Worm (Caenorhabditis elegans) whole organism, L3 larva: ENCODE data around the gene srx-42.

Experiments
- ama-1 ChIP-seq: fragments of 150-350 bp; optimal IDR thresholded peaks from 2 replicates; lab custom pipeline; 2018
- ceh-28 ChIP-seq: fragments of 150-350 bp; optimal IDR thresholded peaks from 2 replicates; lab custom pipeline; 2014; ENCODE audit warnings: missing biosample characterization, missing genetic modification reagents, missing genetic modification characterization
- ceh-82 ChIP-seq: fragments of 150-350 bp; optimal IDR thresholded peaks from 2 replicates; lab custom pipeline; 2014; ENCODE audit warnings: missing biosample characterization, missing genetic modification characterization
- ceh-9 ChIP-seq: sonication (generic microtip); optimal IDR thresholded peaks from 2 replicates; lab custom pipeline; 2018; ENCODE audit warnings: missing biosample characterization, missing genetic modification characterization
- daf-12 ChIP-seq: fragments of 150-350 bp; optimal IDR thresholded peaks from 2 replicates; lab custom pipeline; 2014; ENCODE audit warnings: missing biosample characterization, missing genetic modification reagents, missing genetic modification characterization
- elt-1 ChIP-seq: fragments of 150-350 bp; optimal IDR thresholded peaks from 2 replicates; lab custom pipeline; 2014; ENCODE audit warnings: missing biosample characterization, missing genetic modification characterization
- elt-2 ChIP-seq: sonication (generic microtip); optimal IDR thresholded peaks from 2 replicates; lab custom pipeline; 2016; ENCODE audit warnings: missing genetic modification reagents, mild to moderate bottlenecking, missing genetic modification characterization, missing compliant biosample characterization
- elt-3 ChIP-seq, 3 experiments: fragments of 150-350 bp in 1 of 3; sonication (generic microtip) in 2 of 3; optimal IDR thresholded peaks; 2 replicates in 2 of 3; 4 replicates in 1 of 3; lab custom pipeline; 2014 to 2017; ENCODE audit warnings: missing biosample characterization in 3 of 3, missing genetic modification characterization in 3 of 3
- hmg-11 ChIP-seq: sonication (generic microtip); optimal IDR thresholded peaks from 2 replicates; lab custom pipeline; 2016; ENCODE audit warnings: missing genetic modification characterization, missing compliant biosample characterization
- jun-1 ChIP-seq: fragments of 150-350 bp; optimal IDR thresholded peaks from 2 replicates; lab custom pipeline; 2014; ENCODE audit warnings: missing biosample characterization, missing genetic modification reagents, missing genetic modification characterization
- lin-15B ChIP-seq: fragments of 150-350 bp; optimal IDR thresholded peaks from 2 replicates; lab custom pipeline; 2014; ENCODE audit warnings: missing biosample characterization, missing genetic modification characterization
- mdl-1 ChIP-seq: fragments of 150-350 bp; optimal IDR thresholded peaks from 2 replicates; lab custom pipeline; 2014; ENCODE audit warnings: missing biosample characterization, missing genetic modification characterization
- nfya-1 ChIP-seq: sonication (generic microtip); optimal IDR thresholded peaks from 2 replicates; lab custom pipeline; 2017; ENCODE audit warnings: missing genetic modification characterization, mild to moderate bottlenecking, missing compliant biosample characterization, antibody characterized with exemption, moderate library complexity; ENCODE audit not compliant: insufficient read depth
- nhr-11 ChIP-seq: fragments of 150-350 bp; optimal IDR thresholded peaks from 2 replicates; lab custom pipeline; 2014; ENCODE audit warnings: missing biosample characterization, missing genetic modification characterization
- nhr-23 ChIP-seq: fragments of 150-350 bp; optimal IDR thresholded peaks from 2 replicates; lab custom pipeline; 2014; ENCODE audit warnings: missing biosample characterization, missing genetic modification reagents, missing genetic modification characterization
- nhr-237 ChIP-seq: fragments of 150-350 bp; optimal IDR thresholded peaks from 2 replicates; lab custom pipeline; 2014; ENCODE audit warnings: missing biosample characterization, missing genetic modification characterization
- nhr-25 ChIP-seq: sonication (generic microtip); optimal IDR thresholded peaks from 2 replicates; lab custom pipeline; 2017; ENCODE audit warnings: missing biosample characterization, missing genetic modification characterization
- nhr-28 ChIP-seq: fragments of 150-350 bp; optimal IDR thresholded peaks from 2 replicates; lab custom pipeline; 2014; ENCODE audit warnings: missing biosample characterization, missing genetic modification characterization
- nhr-43 ChIP-seq: sonication (generic microtip); optimal IDR thresholded peaks from 2 replicates; lab custom pipeline; 2016; ENCODE audit warnings: mild to moderate bottlenecking, missing genetic modification characterization, missing compliant biosample characterization; ENCODE audit not compliant: poor library complexity, severe bottlenecking
- nhr-77 ChIP-seq: fragments of 150-350 bp; optimal IDR thresholded peaks from 2 replicates; lab custom pipeline; 2014; ENCODE audit warnings: missing biosample characterization, missing genetic modification characterization
- pha-4 ChIP-seq: fragments of 150-350 bp; optimal IDR thresholded peaks from 2 replicates; lab custom pipeline; 2014; ENCODE audit warnings: missing biosample characterization, missing genetic modification reagents, missing genetic modification characterization
- pqm-1 ChIP-seq: fragments of 150-350 bp; optimal IDR thresholded peaks from 2 replicates; lab custom pipeline; 2017; ENCODE audit warnings: missing biosample characterization, missing genetic modification characterization, inconsistent platforms
- skn-1 ChIP-seq: fragments of 150-350 bp; optimal IDR thresholded peaks from 2 replicates; lab custom pipeline; 2014; ENCODE audit warnings: missing biosample characterization, missing genetic modification characterization
- unc-62 ChIP-seq: fragments of 150-350 bp; sonication (generic microtip); optimal IDR thresholded peaks from 4 replicates; lab custom pipeline; 2014; ENCODE audit warnings: missing biosample characterization, missing genetic modification reagents, missing genetic modification characterization
- zag-1 ChIP-seq: fragments of 150-350 bp; optimal IDR thresholded peaks from 2 replicates; lab custom pipeline; 2014; ENCODE audit warnings: missing biosample characterization, missing genetic modification characterization
- ztf-4 ChIP-seq: fragments of 150-350 bp; optimal IDR thresholded peaks from 2 replicates; lab custom pipeline; 2014; ENCODE audit warnings: missing biosample characterization, missing genetic modification characterization

Gene srx-42

ce11 chrV:13889516-13889915, 31.3 kb upstream of the srx-42 start, which contains the start of gene spp-12:
TSS of gene spp-12 (plus strand) at chrV:13889816.
- TF ChIP-seq ceh-9 (tag; lab: Kevin White, UChicago) (no peak), elt-2 (tag; lab: Kevin White, UChicago) (no peak), skn-1 (tag; lab: Kevin White, UChicago) (no peak), jun-1 (tag; lab: Kevin White, UChicago) (no peak), elt-3 (tag; optimal IDR thresholded peaks at IDR 0.05; lab: Kevin White, UChicago) (no peak), nhr-25 (no peak), unc-62 (GFP tag; lab: Kevin White, UChicago) (no peak), nhr-77 (tag; lab: Kevin White, UChicago) (no peak), zag-1 (no peak), ceh-82 (tag; lab: Kevin White, UChicago) (no peak), mdl-1 (tag; lab: Kevin White, UChicago) (no peak), hmg-11 (tag; lab: Kevin White, UChicago) (no peak), nhr-237 (tag; lab: Kevin White, UChicago) (no peak)

ce11 chrV:13890473-13890872, 30.4 kb upstream of the srx-42 start, which contains the start of gene lbp-8:
TSS of gene lbp-8 (plus strand) at chrV:13890773.
- no peak for TF ChIP-seq pha-4 (tag; lab: Kevin White, UChicago)
- TF ChIP-seq elt-2 (tag; lab: Kevin White, UChicago) = no peak
- TF ChIP-seq nhr-11 (tag; lab: Kevin White, UChicago) = no peak

ce11 chrV:13891489-13891888, 29.3 kb upstream of the srx-42 start:
- TF ChIP-seq pqm-1 (tag; lab: Kevin White, UChicago) (peak; percentile 80), ama-1 (lab: Kevin White, UChicago) (no peak), elt-2 (tag; lab: Kevin White, UChicago) (peak; percentile 47)

- peak; percentile 3 for TF ChIP-seq hmg-11 (tag; lab: Kevin White, UChicago)
- TF ChIP-seq ztf-4 = no peak
- no peak for TF ChIP-seq daf-12
- peak; percentile 92 for TF ChIP-seq elt-2 (tag; lab: Kevin White, UChicago)
- TF ChIP-seq nhr-25 = peak; percentile 48
- TF ChIP-seq nhr-28 (tag; lab: Kevin White, UChicago) = no peak
- TF ChIP-seq nhr-77 (tag; lab: Kevin White, UChicago) = no peak
- peak; percentile 0 to 46 (median 14) for TF ChIP-seq elt-3 (tag; optimal IDR thresholded peaks at IDR 0.05; lab: Kevin White, UChicago)
- peak; percentile 54 for TF ChIP-seq lin-15B (tag; lab: Kevin White, UChicago)
- TF ChIP-seq pqm-1 (tag; lab: Kevin White, UChicago) = peak; percentile 18
- TF ChIP-seq ama-1 (lab: Kevin White, UChicago) = no peak
- TF ChIP-seq nhr-43 (tag; lab: Kevin White, UChicago) = peak; percentile 71
- TF ChIP-seq nhr-23 (tag; lab: Kevin White, UChicago) = peak; percentile 53
- TF ChIP-seq nfya-1 (tag; lab: Kevin White, UChicago) = peak; percentile 18
- TF ChIP-seq nhr-11 (tag; lab: Kevin White, UChicago) = no peak
- no peak for TF ChIP-seq elt-1
- TF ChIP-seq jun-1 (tag; lab: Kevin White, UChicago) = peak; percentile 56
- TF ChIP-seq, all 47 proteins: peak for 10
Observed at ce11 chrV:13892457-13893375, 28.1 kb upstream of the srx-42 start, which contains the start of gene sptl-3. TSS of gene sptl-3 (plus strand) at chrV:13893325.

ce11 chrV:13893583-13893982, 27.2 kb upstream of the srx-42 start:
- TF ChIP-seq elt-2 (tag; lab: Kevin White, UChicago) (peak; percentile 93), pqm-1 (tag; lab: Kevin White, UChicago) (peak; percentile 92), ceh-28 (tag; lab: Kevin White, UChicago) (no peak)

- TF ChIP-seq nhr-23 (tag; lab: Kevin White, UChicago) (no peak), pqm-1 (tag; lab: Kevin White, UChicago) (peak; percentile 51), elt-2 (tag; lab: Kevin White, UChicago) (peak; percentile 59)
- TF ChIP-seq, all 47 proteins: peak for 2
Observed at ce11 chrV:13898356-13898755, 22.5 kb upstream of the srx-42 start, which contains the start of gene cyp-35C1. TSS of gene cyp-35C1 (minus strand) at chrV:13898487.
